ENCODE assay signal across 1 fruit fly cellular context in genomic region chrX:16158270-16158926, dm6.
TF ChIP-seq lines count a peak whose summit lies in the region.

No protein-coding gene starts in this region.

TF ChIP-seq in whole organism, embryonic, 481 proteins besides CTCF, POLR2A, EP300 and RAD21 (continued from another document and continues in another):
- TF ChIP-seq lov (optimal IDR thresholded peaks at IDR 0.05; lab: Kevin White, UChicago): no peak
- TF ChIP-seq lov (GFP tag; IDR thresholded peaks at IDR 0.05; lab: Robert Waterston, UW): 0 out of 3 replicates have a peak, but pooled peaks have one; percentile 8
- TF ChIP-seq Six4 (GFP tag; optimal IDR thresholded peaks at IDR 0.05; lab: Kevin White, UChicago): no peak
- TF ChIP-seq CG10274 (GFP tag; optimal IDR thresholded peaks at IDR 0.05; lab: Kevin White, UChicago): peak; percentile 2
- no peak for TF ChIP-seq ac (GFP tag; optimal IDR thresholded peaks at IDR 0.05; lab: Kevin White, UChicago)
- TF ChIP-seq CG8765 (GFP tag; IDR thresholded peaks at IDR 0.05; lab: Robert Waterston, UW): no peak
- no peak for TF ChIP-seq CG7928 (GFP tag; optimal IDR thresholded peaks at IDR 0.05; lab: Kevin White, UChicago)
- TF ChIP-seq Nf-YC (tag; optimal IDR thresholded peaks at IDR 0.05; lab: Kevin White, UChicago): peak; percentile 60
- peak; percentile 56 for TF ChIP-seq shn (GFP tag; optimal IDR thresholded peaks at IDR 0.05; lab: Kevin White, UChicago)
- peak; percentile 29 for TF ChIP-seq maf-S (GFP tag; optimal IDR thresholded peaks at IDR 0.05; lab: Kevin White, UChicago)
- peak; percentile 21 for TF ChIP-seq Asciz (GFP tag; optimal IDR thresholded peaks at IDR 0.05; lab: Kevin White, UChicago)
- peak; percentile 74 for TF ChIP-seq CG11504 (tag; optimal IDR thresholded peaks at IDR 0.05; lab: Kevin White, UChicago)
- peak; percentile 57 for TF ChIP-seq row (GFP tag; IDR thresholded peaks at IDR 0.05; lab: Robert Waterston, UW)
- TF ChIP-seq exex (tag; optimal IDR thresholded peaks at IDR 0.05; lab: Kevin White, UChicago): no peak
- TF ChIP-seq CG9727 (GFP tag; optimal IDR thresholded peaks at IDR 0.05; lab: Kevin White, UChicago): peak; percentile 38
- TF ChIP-seq CG3163 (GFP tag; optimal IDR thresholded peaks at IDR 0.05; lab: Kevin White, UChicago): no peak
- TF ChIP-seq Med (GFP tag; lab: Kevin White, UChicago): peak; percentile 88
- TF ChIP-seq Ravus (GFP tag; IDR thresholded peaks at IDR 0.05; lab: Robert Waterston, UW): no peak
- 0 out of 2 replicates have a peak, but pooled peaks have one; percentile 17 for TF ChIP-seq CG14441 (GFP tag; IDR thresholded peaks at IDR 0.05; lab: Robert Waterston, UW)
- TF ChIP-seq chm (GFP tag; IDR thresholded peaks at IDR 0.05; lab: Robert Waterston, UW): no peak
- peak; percentile 29 for TF ChIP-seq CG18619 (GFP tag; optimal IDR thresholded peaks at IDR 0.05; lab: Kevin White, UChicago)
- no peak for TF ChIP-seq caup (GFP tag; optimal IDR thresholded peaks at IDR 0.05; lab: Kevin White, UChicago; ENCODE audit: severe bottlenecking)
- TF ChIP-seq pan (optimal IDR thresholded peaks at IDR 0.05; lab: Kevin White, UChicago): no peak
- peak in 1 of 2 experiments; percentile 8 for TF ChIP-seq pan (GFP tag; optimal IDR thresholded peaks at IDR 0.05 in 1 of 2, IDR thresholded peaks at IDR 0.05 in 1 of 2)
- no peak for TF ChIP-seq pzg (GFP tag; optimal IDR thresholded peaks at IDR 0.05; lab: Kevin White, UChicago)
- no peak for TF ChIP-seq abd-A (tag; optimal IDR thresholded peaks at IDR 0.05; lab: Kevin White, UChicago)
- TF ChIP-seq CG9876 (GFP tag; optimal IDR thresholded peaks at IDR 0.05; lab: Kevin White, UChicago): no peak
- TF ChIP-seq CG4360 (GFP tag; IDR thresholded peaks at IDR 0.05; lab: Robert Waterston, UW): no peak
- TF ChIP-seq CG9932 (GFP tag; IDR thresholded peaks at IDR 0.05; lab: Robert Waterston, UW): peak; percentile 18; the same call in 1 of the 2 replicates
- no peak for TF ChIP-seq sd (tag; optimal IDR thresholded peaks at IDR 0.05; lab: Kevin White, UChicago)
- TF ChIP-seq CG30403 (GFP tag; optimal IDR thresholded peaks at IDR 0.05; lab: Kevin White, UChicago): peak; percentile 52
- TF ChIP-seq zen (tag; optimal IDR thresholded peaks at IDR 0.05; lab: Kevin White, UChicago): no peak
- no peak for TF ChIP-seq knrl (GFP tag; IDR thresholded peaks at IDR 0.05; lab: Robert Waterston, UW; ENCODE audit: partially characterized antibody)
- no peak for TF ChIP-seq dati (GFP tag; IDR thresholded peaks at IDR 0.05; lab: Robert Waterston, UW)
- TF ChIP-seq CG3995 (GFP tag; optimal IDR thresholded peaks at IDR 0.05; lab: Kevin White, UChicago): no peak
- TF ChIP-seq BEAF-32 (GFP tag; optimal IDR thresholded peaks at IDR 0.05; lab: Kevin White, UChicago): no peak
- no peak for TF ChIP-seq Atf3 (GFP tag; optimal IDR thresholded peaks at IDR 0.05; lab: Kevin White, UChicago)
- TF ChIP-seq CG2116 (GFP tag; optimal IDR thresholded peaks at IDR 0.05; lab: Kevin White, UChicago): no peak
- no peak for TF ChIP-seq Rx (GFP tag; IDR thresholded peaks at IDR 0.05; lab: Robert Waterston, UW)
- no peak for TF ChIP-seq CG15479 (GFP tag; optimal IDR thresholded peaks at IDR 0.05; lab: Kevin White, UChicago)
- no peak for TF ChIP-seq CG2199 (GFP tag; IDR thresholded peaks at IDR 0.05; lab: Robert Waterston, UW)
- no peak for TF ChIP-seq dan (GFP tag; IDR thresholded peaks at IDR 0.05; lab: Robert Waterston, UW)
- peak; percentile 19 for TF ChIP-seq bab2 (GFP tag; optimal IDR thresholded peaks at IDR 0.05; lab: Kevin White, UChicago)
- no peak for TF ChIP-seq sima (GFP tag; optimal IDR thresholded peaks at IDR 0.05; lab: Kevin White, UChicago)
- TF ChIP-seq CG8944 (GFP tag; optimal IDR thresholded peaks at IDR 0.05; lab: Kevin White, UChicago): peak; percentile 28
- no peak for TF ChIP-seq pho (GFP tag; optimal IDR thresholded peaks at IDR 0.05; lab: Kevin White, UChicago)
- TF ChIP-seq vfl (GFP tag; optimal IDR thresholded peaks at IDR 0.05; lab: Kevin White, UChicago): no peak
- peak; percentile 32 for TF ChIP-seq CG11398 (GFP tag; optimal IDR thresholded peaks at IDR 0.05; lab: Kevin White, UChicago)
- no peak for TF ChIP-seq H15 (GFP tag; IDR thresholded peaks at IDR 0.05; lab: Robert Waterston, UW)
- no peak for TF ChIP-seq CG34422 (GFP tag; IDR thresholded peaks at IDR 0.05; lab: Robert Waterston, UW)
- no peak for TF ChIP-seq CG6791 (GFP tag; IDR thresholded peaks at IDR 0.05; lab: Robert Waterston, UW; ENCODE audit: partially characterized antibody)
- TF ChIP-seq CG13894 (tag; optimal IDR thresholded peaks at IDR 0.05; lab: Kevin White, UChicago): no peak
- TF ChIP-seq btn (GFP tag; optimal IDR thresholded peaks at IDR 0.05; lab: Kevin White, UChicago): no peak
- TF ChIP-seq crol (GFP tag; IDR thresholded peaks at IDR 0.05; lab: Robert Waterston, UW): no peak
- TF ChIP-seq bbx (GFP tag; IDR thresholded peaks at IDR 0.05; lab: Robert Waterston, UW; ENCODE audit: partially characterized antibody): no peak
- no peak for TF ChIP-seq HmgZ (tag; optimal IDR thresholded peaks at IDR 0.05; lab: Kevin White, UChicago)
- peak; percentile 35 for TF ChIP-seq CG7786 (GFP tag; optimal IDR thresholded peaks at IDR 0.05; lab: Kevin White, UChicago)
- TF ChIP-seq CG4820 (GFP tag; optimal IDR thresholded peaks at IDR 0.05; lab: Kevin White, UChicago): peak; percentile 28
- no peak for TF ChIP-seq dimm (GFP tag; IDR thresholded peaks at IDR 0.05; lab: Robert Waterston, UW)
- TF ChIP-seq CG8388 (GFP tag; optimal IDR thresholded peaks at IDR 0.05; lab: Kevin White, UChicago): peak; percentile 30
- TF ChIP-seq fd3F (GFP tag; optimal IDR thresholded peaks at IDR 0.05; lab: Kevin White, UChicago): no peak
- TF ChIP-seq CG5180 (GFP tag; optimal IDR thresholded peaks at IDR 0.05; lab: Kevin White, UChicago): no peak
- TF ChIP-seq Awh (GFP tag; IDR thresholded peaks at IDR 0.05; lab: Robert Waterston, UW): 0 out of 2 replicates have a peak, but pooled peaks have one; percentile 30
- no peak for TF ChIP-seq CG3838 (GFP tag; optimal IDR thresholded peaks at IDR 0.05; lab: Kevin White, UChicago)
- TF ChIP-seq CG15601 (tag; optimal IDR thresholded peaks at IDR 0.05; lab: Kevin White, UChicago): peak; percentile 11
- peak; percentile 31 for TF ChIP-seq CG10147 (GFP tag; optimal IDR thresholded peaks at IDR 0.05; lab: Kevin White, UChicago)
- peak; percentile 4 for TF ChIP-seq CG3407 (GFP tag; optimal IDR thresholded peaks at IDR 0.05; lab: Kevin White, UChicago)
- no peak for TF ChIP-seq CG4282 (GFP tag; optimal IDR thresholded peaks at IDR 0.05; lab: Kevin White, UChicago)
- TF ChIP-seq Spps (tag; optimal IDR thresholded peaks at IDR 0.05; lab: Kevin White, UChicago): no peak
- TF ChIP-seq CG30020 (tag; optimal IDR thresholded peaks at IDR 0.05; lab: Kevin White, UChicago): no peak
- peak; percentile 25 for TF ChIP-seq bcd (GFP tag; optimal IDR thresholded peaks at IDR 0.05; lab: Kevin White, UChicago)
- no peak for TF ChIP-seq pita (GFP tag; optimal IDR thresholded peaks at IDR 0.05; lab: Kevin White, UChicago)
- TF ChIP-seq CG14667 (GFP tag; IDR thresholded peaks at IDR 0.05; lab: Robert Waterston, UW): no peak
- peak; percentile 67; the same call in 2 of the 3 replicates for TF ChIP-seq CG17361 (GFP tag; IDR thresholded peaks at IDR 0.05; lab: Robert Waterston, UW)
- TF ChIP-seq CG16815 (GFP tag; optimal IDR thresholded peaks at IDR 0.05; lab: Kevin White, UChicago): no peak
- TF ChIP-seq CG7987 (GFP tag; optimal IDR thresholded peaks at IDR 0.05; lab: Kevin White, UChicago): no peak
- TF ChIP-seq kni (GFP tag; optimal IDR thresholded peaks at IDR 0.05; lab: Kevin White, UChicago): no peak
- no peak for TF ChIP-seq hb (GFP tag; IDR thresholded peaks at IDR 0.05; lab: Robert Waterston, UW; ENCODE audit: partially characterized antibody)
- peak; percentile 49 for TF ChIP-seq tio (GFP tag; optimal IDR thresholded peaks at IDR 0.05; lab: Kevin White, UChicago)
- TF ChIP-seq sens (GFP tag; lab: Kevin White, UChicago): peak; percentile 90
- TF ChIP-seq Oli (tag; optimal IDR thresholded peaks at IDR 0.05; lab: Kevin White, UChicago): peak; percentile 62
- peak in 1 of 2 experiments; percentile 40 for TF ChIP-seq Pdp1 (GFP tag; optimal IDR thresholded peaks at IDR 0.05; lab: Kevin White, UChicago)
- no peak for TF ChIP-seq croc (GFP tag; conservative IDR thresholded peaks at IDR 0.05; lab: Robert Waterston, UW)
- peak; percentile 41 for TF ChIP-seq Blimp-1 (GFP tag; optimal IDR thresholded peaks at IDR 0.05; lab: Kevin White, UChicago)
- TF ChIP-seq CG12391 (tag; optimal IDR thresholded peaks at IDR 0.05; lab: Kevin White, UChicago): peak; percentile 25
- peak; percentile 29 for TF ChIP-seq CG17359 (tag; optimal IDR thresholded peaks at IDR 0.05; lab: Kevin White, UChicago)
- peak; percentile 53 for TF ChIP-seq grau (tag; optimal IDR thresholded peaks at IDR 0.05; lab: Kevin White, UChicago)
- TF ChIP-seq trh (GFP tag; optimal IDR thresholded peaks at IDR 0.05; lab: Kevin White, UChicago): no peak
- peak; percentile 44 for TF ChIP-seq unpg (GFP tag; optimal IDR thresholded peaks at IDR 0.05; lab: Kevin White, UChicago)
- no peak for TF ChIP-seq run (tag; optimal IDR thresholded peaks at IDR 0.05; lab: Kevin White, UChicago)
- peak; percentile 67 for TF ChIP-seq dysf (GFP tag; IDR thresholded peaks at IDR 0.05; lab: Robert Waterston, UW)
- no peak for TF ChIP-seq Lhr (GFP tag; optimal IDR thresholded peaks at IDR 0.05; lab: Kevin White, UChicago)
- no peak for TF ChIP-seq peb (GFP tag; IDR thresholded peaks at IDR 0.05; lab: Robert Waterston, UW)
- TF ChIP-seq jing (GFP tag; optimal IDR thresholded peaks at IDR 0.05; lab: Kevin White, UChicago): no peak
- TF ChIP-seq pum (GFP tag; optimal IDR thresholded peaks at IDR 0.05; lab: Kevin White, UChicago): peak; percentile 24
- peak; percentile 47 for TF ChIP-seq lmd (GFP tag; IDR thresholded peaks at IDR 0.05; lab: Robert Waterston, UW)
- TF ChIP-seq CG6813 (GFP tag; optimal IDR thresholded peaks at IDR 0.05; lab: Kevin White, UChicago): no peak
- no peak for TF ChIP-seq Mrtf (GFP tag; IDR thresholded peaks at IDR 0.05; lab: Robert Waterston, UW)
- TF ChIP-seq dmrt11E (tag; optimal IDR thresholded peaks at IDR 0.05; lab: Kevin White, UChicago): peak; percentile 15
- no peak for TF ChIP-seq aop (GFP tag; IDR thresholded peaks at IDR 0.05; lab: Robert Waterston, UW)
- TF ChIP-seq lab (GFP tag; optimal IDR thresholded peaks at IDR 0.05; lab: Kevin White, UChicago): peak; percentile 31
- peak; percentile 27 for TF ChIP-seq PHDP (tag; optimal IDR thresholded peaks at IDR 0.05; lab: Kevin White, UChicago)
- peak; percentile 26 for TF ChIP-seq CG17829 (tag; optimal IDR thresholded peaks at IDR 0.05; lab: Kevin White, UChicago)
- TF ChIP-seq CG32772 (GFP tag; IDR thresholded peaks at IDR 0.05; lab: Robert Waterston, UW): no peak
- TF ChIP-seq CG2678 (tag; optimal IDR thresholded peaks at IDR 0.05; lab: Kevin White, UChicago): peak; percentile 55
- TF ChIP-seq Hr51 (GFP tag; optimal IDR thresholded peaks at IDR 0.05; lab: Kevin White, UChicago): peak in 1 of 2 experiments; percentile 57
- no peak for TF ChIP-seq CG17186 (GFP tag; optimal IDR thresholded peaks at IDR 0.05; lab: Kevin White, UChicago)
- no peak for TF ChIP-seq wor (GFP tag; IDR thresholded peaks at IDR 0.05; lab: Robert Waterston, UW)
- TF ChIP-seq oc (tag; optimal IDR thresholded peaks at IDR 0.05; lab: Kevin White, UChicago): no peak
- no peak for TF ChIP-seq CG13287 (GFP tag; IDR thresholded peaks at IDR 0.05; lab: Robert Waterston, UW; ENCODE audit: partially characterized antibody)
- TF ChIP-seq Bgb (GFP tag; IDR thresholded peaks at IDR 0.05; lab: Robert Waterston, UW; ENCODE audit: partially characterized antibody): no peak
- peak; percentile 40 to 42 for TF ChIP-seq chif (GFP tag; optimal IDR thresholded peaks at IDR 0.05; lab: Kevin White, UChicago)
- no peak for TF ChIP-seq ttk (GFP tag; IDR thresholded peaks at IDR 0.05; lab: Robert Waterston, UW)
- no peak for TF ChIP-seq Dp (GFP tag; optimal IDR thresholded peaks at IDR 0.05; lab: Kevin White, UChicago)
- TF ChIP-seq CG34224 (GFP tag; IDR thresholded peaks at IDR 0.05; lab: Robert Waterston, UW; ENCODE audit: partially characterized antibody): no peak
- no peak for TF ChIP-seq CG15011 (GFP tag; optimal IDR thresholded peaks at IDR 0.05; lab: Kevin White, UChicago)
- no peak for TF ChIP-seq insv (GFP tag; optimal IDR thresholded peaks at IDR 0.05; lab: Kevin White, UChicago)
- TF ChIP-seq pros (GFP tag; optimal IDR thresholded peaks at IDR 0.05; lab: Kevin White, UChicago): peak; percentile 7
- TF ChIP-seq Nf-YB (GFP tag; optimal IDR thresholded peaks at IDR 0.05; lab: Kevin White, UChicago): peak; percentile 76
- TF ChIP-seq Max (GFP tag; optimal IDR thresholded peaks at IDR 0.05; lab: Kevin White, UChicago): no peak
- TF ChIP-seq NC2α (GFP tag; optimal IDR thresholded peaks at IDR 0.05; lab: Kevin White, UChicago): no peak
- peak; percentile 26; the same call in 1 of the 2 replicates for TF ChIP-seq HLH3B (GFP tag; IDR thresholded peaks at IDR 0.05; lab: Robert Waterston, UW)
- TF ChIP-seq ssp (GFP tag; IDR thresholded peaks at IDR 0.05; lab: Robert Waterston, UW): no peak
- TF ChIP-seq CG12236 (GFP tag; optimal IDR thresholded peaks at IDR 0.05; lab: Kevin White, UChicago): peak; percentile 22
- no peak for TF ChIP-seq Taf1 (GFP tag; IDR thresholded peaks at IDR 0.05; lab: Robert Waterston, UW)
- TF ChIP-seq CG30431 (GFP tag; optimal IDR thresholded peaks at IDR 0.05; lab: Kevin White, UChicago): peak; percentile 10
- TF ChIP-seq CG17328 (GFP tag; IDR thresholded peaks at IDR 0.05; lab: Robert Waterston, UW): peak; percentile 36; the same call in 1 of the 2 replicates
- TF ChIP-seq Sry-β (GFP tag; optimal IDR thresholded peaks at IDR 0.05; lab: Kevin White, UChicago): no peak
- no peak for TF ChIP-seq CG2202 (tag; optimal IDR thresholded peaks at IDR 0.05; lab: Kevin White, UChicago)
- TF ChIP-seq eve (GFP tag; optimal IDR thresholded peaks at IDR 0.05; lab: Kevin White, UChicago): peak in 1 of 2 experiments; percentile 83
- TF ChIP-seq Camta (GFP tag; optimal IDR thresholded peaks at IDR 0.05; lab: Kevin White, UChicago): peak; percentile 19
- TF ChIP-seq CG17568 (GFP tag; optimal IDR thresholded peaks at IDR 0.05; lab: Kevin White, UChicago): no peak
- TF ChIP-seq CG2875 (GFP tag; optimal IDR thresholded peaks at IDR 0.05; lab: Kevin White, UChicago): peak; percentile 2
- no peak for TF ChIP-seq gfzf (GFP tag; optimal IDR thresholded peaks at IDR 0.05; lab: Kevin White, UChicago)
- TF ChIP-seq cad (GFP tag; optimal IDR thresholded peaks at IDR 0.05; lab: Kevin White, UChicago): no peak
- TF ChIP-seq dmrt99B (tag; optimal IDR thresholded peaks at IDR 0.05; lab: Kevin White, UChicago): peak; percentile 62
